Worm (Caenorhabditis elegans) whole organism, young adult: ENCODE data around the gene srh-19.
"Not testable (repeated sequence)": the region's sequence is repeated elsewhere in the genome, so short reads cannot be mapped to it uniquely, and the experiment has no call there.

Experiments
- sdz-38 ChIP-seq: sonication (generic microtip); optimal IDR thresholded peaks from 2 replicates; lab custom pipeline; 2016; ENCODE audit warnings: missing genotype, missing genetic modification characterization, missing compliant biosample characterization
- ztf-22 ChIP-seq: fragments of 200-800 bp; sonication (Bioruptor generic); optimal IDR thresholded peaks from 2 replicates; lab custom pipeline; 2018; ENCODE audit warnings: mild to moderate bottlenecking, missing genetic modification characterization, moderate library complexity, missing compliant biosample characterization

DNA sequence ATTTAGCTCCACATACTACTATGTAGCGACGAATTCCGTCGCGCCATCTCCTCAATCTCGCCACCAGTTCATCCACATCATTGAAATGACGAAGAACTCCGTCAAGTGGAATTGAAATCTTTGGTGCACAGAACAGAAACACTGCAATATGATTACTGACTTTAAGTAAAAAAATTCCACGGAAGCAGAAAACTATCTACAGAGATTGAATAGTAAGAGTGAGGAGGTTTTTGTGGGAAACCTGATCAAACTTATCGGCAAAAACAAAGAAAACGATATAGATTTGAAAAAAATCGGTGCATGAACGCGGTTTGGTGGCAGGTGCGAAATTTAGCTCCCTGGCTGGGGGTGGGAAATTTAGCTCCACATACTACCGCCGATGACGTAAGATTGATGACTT lies 9.5 kb upstream of the srh-19 start, which contains the start of gene ZK402.2:
- TF ChIP-seq ztf-22 (GFP tag; lab: Kevin White, UChicago); sdz-38 (tag; lab: Kevin White, UChicago): not testable (repeated sequence)
